Worm (Caenorhabditis elegans) whole organism, young adult: ENCODE measurements around the gene C50B6.9.

Experiments used
- B0019.2 ChIP-seq: fragments of 200-800 bp; sonication (Bioruptor generic); conservative IDR thresholded peaks from 2 replicates; pipeline ENCODE4 v1.3.6; 2022; ENCODE audit warnings: missing genetic modification reagents, missing genetic modification characterization, missing compliant biosample characterization
- B0035.1 ChIP-seq: sonication (generic microtip); optimal IDR thresholded peaks from 2 replicates; lab custom pipeline; 2016; ENCODE audit warnings: missing genetic modification characterization, mild to moderate bottlenecking, missing compliant biosample characterization, missing genotype, missing genetic modification reagents
- F22D6.2 ChIP-seq: sonication (generic microtip); optimal IDR thresholded peaks from 2 replicates; lab custom pipeline; 2016; ENCODE audit warnings: mild to moderate bottlenecking, missing genetic modification characterization, missing compliant biosample characterization
- F33H1.4 ChIP-seq: fragments of 200-800 bp; sonication (Bioruptor generic); IDR thresholded peaks from 2 replicates; pipeline ENCODE4 v1.3.6; 2022; ENCODE audit warnings: missing genetic modification reagents, missing genetic modification characterization, missing compliant biosample characterization
- F37B4.10 ChIP-seq: fragments of 200-800 bp; sonication (Bioruptor generic); IDR thresholded peaks from 2 replicates; pipeline ENCODE4 v1.3.6; 2022; ENCODE audit warnings: missing genetic modification characterization, missing compliant biosample characterization
- F55B11.4 ChIP-seq: sonication (generic microtip); optimal IDR thresholded peaks from 2 replicates; lab custom pipeline; 2016; ENCODE audit warnings: missing compliant biosample characterization, missing genetic modification characterization, borderline replicate concordance; ENCODE audit not compliant: insufficient read depth
- F57A8.1 ChIP-seq: fragments of 200-800 bp; sonication (Bioruptor generic); optimal IDR thresholded peaks from 2 replicates; lab custom pipeline; 2018; ENCODE audit warnings: mild to moderate bottlenecking, missing genetic modification characterization, moderate library complexity, missing compliant biosample characterization
- K12H6.12 ChIP-seq: fragments of 200-800 bp; sonication (Bioruptor generic); optimal IDR thresholded peaks from 2 replicates; lab custom pipeline; 2018; ENCODE audit warnings: mild to moderate bottlenecking, missing genetic modification characterization, missing compliant biosample characterization
- Y79H2A.3 ChIP-seq: fragments of 200-800 bp; sonication (Bioruptor generic); conservative IDR thresholded peaks from 2 replicates; pipeline ENCODE4 v1.3.6; 2022; ENCODE audit warnings: missing genetic modification reagents, missing genetic modification characterization, missing compliant biosample characterization
- atf-7 ChIP-seq: sonication (generic microtip); optimal IDR thresholded peaks from 2 replicates; lab custom pipeline; 2017; ENCODE audit warnings: mild to moderate bottlenecking, missing genetic modification characterization, missing compliant biosample characterization
- attf-5 ChIP-seq: fragments of 200-800 bp; sonication (Bioruptor generic); optimal IDR thresholded peaks from 2 replicates; lab custom pipeline; 2018; ENCODE audit warnings: mild to moderate bottlenecking, missing genetic modification characterization, missing compliant biosample characterization
- bed-1 ChIP-seq: fragments of 200-800 bp; sonication (Bioruptor generic); IDR thresholded peaks from 2 replicates; pipeline ENCODE4 v1.3.6; 2022; ENCODE audit warnings: missing genetic modification reagents, missing genetic modification characterization, missing compliant biosample characterization
- ccch-3 ChIP-seq: fragments of 200-800 bp; sonication (Bioruptor generic); optimal IDR thresholded peaks from 2 replicates; lab custom pipeline; 2018; ENCODE audit warnings: mild to moderate bottlenecking, missing genetic modification characterization, missing compliant biosample characterization
- ceh-27 ChIP-seq: fragments of 200-800 bp; sonication (Bioruptor generic); optimal IDR thresholded peaks from 2 replicates; lab custom pipeline; 2018; ENCODE audit warnings: mild to moderate bottlenecking, missing genetic modification characterization, moderate library complexity, missing compliant biosample characterization
- ceh-58 ChIP-seq: fragments of 200-800 bp; sonication (Bioruptor generic); IDR thresholded peaks from 2 replicates; pipeline ENCODE4 v1.3.6; 2022; ENCODE audit warnings: missing genetic modification characterization, missing compliant biosample characterization
- die-1 ChIP-seq: sonication (generic microtip); optimal IDR thresholded peaks from 2 replicates; lab custom pipeline; 2016; ENCODE audit warnings: missing genotype, mild to moderate bottlenecking, missing genetic modification characterization, missing compliant biosample characterization
- dox-1 ChIP-seq: fragments of 200-800 bp; sonication (Bioruptor generic); IDR thresholded peaks from 2 replicates; pipeline ENCODE4 v1.3.6; 2022; ENCODE audit warnings: missing genetic modification reagents, missing genetic modification characterization, missing compliant biosample characterization
- egl-44 ChIP-seq: fragments of 200-800 bp; sonication (Bioruptor generic); IDR thresholded peaks from 2 replicates; pipeline ENCODE4 v1.3.6; 2022; ENCODE audit warnings: missing genetic modification reagents, missing genetic modification characterization, missing compliant biosample characterization
- egrh-3 ChIP-seq: fragments of 200-800 bp; sonication (Bioruptor generic); IDR thresholded peaks from 2 replicates; pipeline ENCODE4 v1.3.6; 2022; ENCODE audit warnings: missing genetic modification reagents, missing genetic modification characterization, missing compliant biosample characterization
- ekl-4 ChIP-seq: fragments of 200-800 bp; sonication (Bioruptor generic); IDR thresholded peaks from 2 replicates; pipeline ENCODE4 v1.3.6; 2022; ENCODE audit warnings: missing genetic modification reagents, missing genetic modification characterization, missing compliant biosample characterization
- fkh-3 ChIP-seq: sonication (generic microtip); optimal IDR thresholded peaks from 2 replicates; lab custom pipeline; 2016; ENCODE audit warnings: mild to moderate bottlenecking, missing genetic modification characterization, missing compliant biosample characterization
- hrde-1 ChIP-seq: sonication (generic microtip); optimal IDR thresholded peaks from 2 replicates; lab custom pipeline; 2016; ENCODE audit warnings: missing genetic modification characterization, mild to moderate bottlenecking, missing compliant biosample characterization, moderate library complexity, missing genotype, missing genetic modification reagents, borderline replicate concordance
- let-526 ChIP-seq: fragments of 200-800 bp; sonication (Bioruptor generic); IDR thresholded peaks from 2 replicates; pipeline ENCODE4 v1.3.6; 2022; ENCODE audit warnings: missing genetic modification reagents, missing genetic modification characterization, missing compliant biosample characterization
- lin-26 ChIP-seq: fragments of 200-800 bp; sonication (Bioruptor generic); IDR thresholded peaks from 2 replicates; pipeline ENCODE4 v1.3.6; 2022; ENCODE audit warnings: missing genetic modification reagents, missing genetic modification characterization, missing compliant biosample characterization
- lin-35 ChIP-seq, 3 experiments: fragments of 150-350 bp in 2 of 3; sonication (generic microtip) in 1 of 3; optimal IDR thresholded peaks; 2 replicates each; lab custom pipeline; 2014 to 2018; ENCODE audit warnings: missing biosample characterization in 3 of 3, missing genetic modification characterization in 3 of 3, missing genetic modification reagents in 3 of 3
- lin-40 ChIP-seq: sonication (generic microtip); optimal IDR thresholded peaks from 2 replicates; lab custom pipeline; 2016; ENCODE audit warnings: missing genetic modification characterization, mild to moderate bottlenecking, missing compliant biosample characterization, missing genotype, missing genetic modification reagents
- lin-54 ChIP-seq: fragments of 200-800 bp; sonication (Bioruptor generic); optimal IDR thresholded peaks from 2 replicates; lab custom pipeline; 2018; ENCODE audit warnings: mild to moderate bottlenecking, missing genetic modification characterization, missing compliant biosample characterization
- madf-8 ChIP-seq: fragments of 200-800 bp; sonication (Bioruptor generic); conservative IDR thresholded peaks from 2 replicates; pipeline ENCODE4 v1.3.6; 2022; ENCODE audit warnings: missing genetic modification reagents, missing genetic modification characterization, missing compliant biosample characterization
- mel-28 ChIP-seq: sonication (generic microtip); optimal IDR thresholded peaks from 2 replicates; lab custom pipeline; 2016; ENCODE audit warnings: borderline replicate concordance, mild to moderate bottlenecking, missing genetic modification characterization, missing compliant biosample characterization
- pha-4 ChIP-seq: fragments of 150-350 bp; sonication (generic microtip); optimal IDR thresholded peaks from 2 replicates; lab custom pipeline; 2014; ENCODE audit warnings: missing biosample characterization, missing genetic modification reagents, missing genetic modification characterization
- repo-1 ChIP-seq: sonication (generic microtip); optimal IDR thresholded peaks from 2 replicates; lab custom pipeline; 2017; ENCODE audit warnings: mild to moderate bottlenecking, missing genetic modification characterization, missing compliant biosample characterization
- sea-2 ChIP-seq: fragments of 200-800 bp; sonication (Bioruptor generic); IDR thresholded peaks from 2 replicates; pipeline ENCODE4 v1.3.6; 2022; ENCODE audit warnings: missing genetic modification characterization, missing compliant biosample characterization
- somi-1 ChIP-seq: fragments of 200-800 bp; sonication (Bioruptor generic); optimal IDR thresholded peaks from 2 replicates; lab custom pipeline; 2018; ENCODE audit warnings: mild to moderate bottlenecking, missing genetic modification characterization, missing compliant biosample characterization
- ztf-25 ChIP-seq: fragments of 200-800 bp; sonication (Bioruptor generic); IDR thresholded peaks from 2 replicates; pipeline ENCODE4 v1.3.6; 2022; ENCODE audit warnings: missing genetic modification reagents, missing genetic modification characterization, missing compliant biosample characterization

The C50B6.9 gene

ce11 chrV:13313045-13313623, 23.0 kb upstream of the C50B6.9 start, which contains the start of gene C50B6.3 (continued):
- TF ChIP-seq somi-1 = no peak
- peak; percentile 44 for TF ChIP-seq K12H6.12 (tag; lab: Kevin White, UChicago)
- peak; percentile 27; the same call in 1 of the 2 replicates for TF ChIP-seq madf-8 (GFP tag; lab: Robert Waterston, UW)
- no peak for TF ChIP-seq pha-4 (tag; lab: Kevin White, UChicago)
- peak; percentile 41 for TF ChIP-seq attf-5 (GFP tag; lab: Kevin White, UChicago)
- peak; percentile 46 for TF ChIP-seq ccch-3 (GFP tag; lab: Kevin White, UChicago)
- no peak for TF ChIP-seq mel-28 (tag; lab: Kevin White, UChicago)
- TF ChIP-seq sea-2 (GFP tag; lab: Robert Waterston, UW) = no peak
- no peak for TF ChIP-seq hrde-1 (tag; lab: Kevin White, UChicago)
- peak; percentile 65 for TF ChIP-seq lin-40 (tag; lab: Kevin White, UChicago)
- no peak for TF ChIP-seq B0035.1 (tag; lab: Kevin White, UChicago)
- no peak for TF ChIP-seq atf-7 (tag; lab: Kevin White, UChicago)
- no peak for TF ChIP-seq lin-26
- TF ChIP-seq F55B11.4 (tag; lab: Kevin White, UChicago) = no peak
- TF ChIP-seq egl-44 (GFP tag; lab: Robert Waterston, UW) = no peak
- TF ChIP-seq lin-35 (GFP tag; optimal IDR thresholded peaks at IDR 0.05; lab: Kevin White, UChicago) = peak in 1 of 3 experiments; percentile 72
- no peak for TF ChIP-seq die-1

ce11 chrV:13317247-13317646, 18.9 kb upstream of the C50B6.9 start:
- TF ChIP-seq dox-1 (GFP tag; lab: Robert Waterston, UW) = 0 out of 2 replicates have a peak, but pooled peaks have one; percentile 38
- TF ChIP-seq ztf-25 (GFP tag; lab: Robert Waterston, UW) = 0 out of 2 replicates have a peak, but pooled peaks have one; percentile 38
- peak; percentile 93 for TF ChIP-seq egrh-3 (GFP tag; lab: Robert Waterston, UW)
- TF ChIP-seq F37B4.10 (GFP tag; lab: Robert Waterston, UW) = 0 out of 2 replicates have a peak, but pooled peaks have one; percentile 83
- TF ChIP-seq, all 124 proteins: peak for 4; not testable (repeated sequence) for 120

ce11 chrV:13317911-13318502, 18.2 kb upstream of the C50B6.9 start, which contains the start of the genes col-161 and srh-18:
col-161 (minus strand) TSS chrV:13318011.
srh-18 (plus strand) TSS chrV:13318452.
- TF ChIP-seq let-526 (GFP tag; lab: Robert Waterston, UW) (no peak), somi-1 (no peak), madf-8 (GFP tag; lab: Robert Waterston, UW) (no peak), F22D6.2 (no peak), B0019.2 (GFP tag; lab: Robert Waterston, UW) (no peak), F37B4.10 (GFP tag; lab: Robert Waterston, UW) (no peak), B0035.1 (tag; lab: Kevin White, UChicago) (no peak), F57A8.1 (GFP tag; lab: Kevin White, UChicago) (no peak), fkh-3 (tag; lab: Kevin White, UChicago) (no peak), bed-1 (GFP tag; lab: Robert Waterston, UW) (no peak), Y79H2A.3 (GFP tag; lab: Robert Waterston, UW) (no peak), repo-1 (tag; lab: Kevin White, UChicago) (no peak), F33H1.4 (GFP tag; lab: Robert Waterston, UW) (no peak), ceh-27 (no peak), ceh-58 (GFP tag; lab: Robert Waterston, UW) (no peak), lin-54 (GFP tag; lab: Kevin White, UChicago) (no peak), ekl-4 (GFP tag; lab: Robert Waterston, UW) (no peak), K12H6.12 (tag; lab: Kevin White, UChicago) (no peak)
